Fruit fly (Drosophila melanogaster): ENCODE measurements around the gene tld.

Gene tld

DNA sequence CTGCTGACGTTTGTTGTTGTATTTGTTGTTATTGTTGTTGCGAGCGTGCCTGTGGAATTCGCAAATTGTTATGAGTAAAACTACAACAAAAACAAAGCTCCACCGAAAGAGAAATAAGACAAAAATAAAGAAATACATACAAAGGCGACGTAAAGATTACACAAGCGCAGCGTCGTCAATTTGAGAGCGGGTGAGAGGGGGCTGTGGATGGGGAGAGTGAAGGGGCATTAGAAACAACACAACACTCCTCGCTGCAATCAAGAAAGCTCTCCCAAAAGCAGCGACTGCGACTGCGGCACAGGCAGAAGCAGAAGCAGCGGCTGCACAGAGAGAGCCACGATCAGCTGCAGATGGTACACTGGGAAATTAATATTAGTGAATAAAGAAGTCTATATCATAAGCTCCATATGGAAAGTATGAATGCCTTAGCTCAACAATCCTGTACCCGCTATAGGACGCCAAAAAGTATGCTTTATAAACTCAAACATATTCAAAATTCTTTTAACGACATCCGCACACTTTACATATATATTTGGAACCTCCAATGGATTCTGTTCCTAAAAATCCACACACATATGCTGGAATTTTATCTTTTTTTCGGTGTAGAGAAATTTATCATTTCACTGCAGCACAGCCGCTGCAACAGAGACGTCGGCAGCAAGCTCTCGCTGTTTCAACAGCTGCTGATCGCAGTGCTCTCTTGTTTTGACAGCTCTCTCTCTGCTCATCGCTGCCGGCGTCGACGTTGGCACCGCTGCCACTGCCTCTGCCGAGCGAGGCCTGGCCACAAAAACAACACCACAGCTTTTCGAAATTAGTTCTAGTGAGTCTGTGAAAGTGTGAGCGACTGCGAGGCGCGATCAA, 19.2 kb downstream of the tld start, which contains the start of gene CG13631 (continued):
- TF ChIP-seq CG3847 (GFP tag; IDR thresholded peaks at IDR 0.05): peak; percentile 71
- TF ChIP-seq CG1233 (GFP tag; optimal IDR thresholded peaks at IDR 0.05): peak; percentile 90
- peak; percentile 58 for TF ChIP-seq Sry-δ (GFP tag; optimal IDR thresholded peaks at IDR 0.05)
- TF ChIP-seq usp (GFP tag; optimal IDR thresholded peaks at IDR 0.05): no peak
- TF ChIP-seq CG6765 (GFP tag; optimal IDR thresholded peaks at IDR 0.05): peak; percentile 9
- TF ChIP-seq CG1024 (GFP tag; IDR thresholded peaks at IDR 0.05): peak; percentile 79
- no peak; the same call in 1 of the 2 replicates for TF ChIP-seq CG11085 (GFP tag; IDR thresholded peaks at IDR 0.05)
- TF ChIP-seq Ada2b (GFP tag; IDR thresholded peaks at IDR 0.05): peak; percentile 82
- peak; percentile 97 for TF ChIP-seq CG2875 (GFP tag; optimal IDR thresholded peaks at IDR 0.05)
- TF ChIP-seq CG1647 (GFP tag; optimal IDR thresholded peaks at IDR 0.05): peak; percentile 89
- peak; percentile 98 for TF ChIP-seq CG2712 (tag; optimal IDR thresholded peaks at IDR 0.05)
- TF ChIP-seq C15 (GFP tag; IDR thresholded peaks at IDR 0.05): peak; percentile 50; the same call in 1 of the 3 replicates
- no peak for TF ChIP-seq Taf1 (GFP tag; IDR thresholded peaks at IDR 0.05)
- TF ChIP-seq CG33557 (GFP tag; optimal IDR thresholded peaks at IDR 0.05): peak; percentile 79
- peak; percentile 72 for TF ChIP-seq CG14014 (GFP tag; IDR thresholded peaks at IDR 0.05)
- TF ChIP-seq nerfin-2 (GFP tag; IDR thresholded peaks at IDR 0.05; ENCODE audit: partially characterized antibody): no peak
- TF ChIP-seq CG34422 (GFP tag; IDR thresholded peaks at IDR 0.05): peak; percentile 88; the same call in 2 of the 3 replicates
- TF ChIP-seq her (GFP tag; optimal IDR thresholded peaks at IDR 0.05): peak; percentile 86
- TF ChIP-seq repo (GFP tag; optimal IDR thresholded peaks at IDR 0.05): peak; percentile 90
- no peak for TF ChIP-seq CG10321 (GFP tag; IDR thresholded peaks at IDR 0.05)
- TF ChIP-seq gsb-n (tag; optimal IDR thresholded peaks at IDR 0.05): peak; percentile 96
- peak; percentile 84 for TF ChIP-seq eyg (GFP tag; optimal IDR thresholded peaks at IDR 0.05)
- peak; percentile 72 for TF ChIP-seq CG3281 (GFP tag; optimal IDR thresholded peaks at IDR 0.05)
- TF ChIP-seq Blimp-1 (GFP tag; optimal IDR thresholded peaks at IDR 0.05): peak; percentile 96
- TF ChIP-seq Max (GFP tag; optimal IDR thresholded peaks at IDR 0.05): peak; percentile 91
- TF ChIP-seq sc (optimal IDR thresholded peaks at IDR 0.05): no peak
- TF ChIP-seq sc (GFP tag; optimal IDR thresholded peaks at IDR 0.05): peak; percentile 97
- TF ChIP-seq CG17361 (GFP tag; IDR thresholded peaks at IDR 0.05): peak; percentile 98
- peak; percentile 94 for TF ChIP-seq Side (GFP tag; optimal IDR thresholded peaks at IDR 0.05)
- TF ChIP-seq CG1792 (GFP tag; optimal IDR thresholded peaks at IDR 0.05): peak; percentile 92
- TF ChIP-seq crp (GFP tag; optimal IDR thresholded peaks at IDR 0.05): peak; percentile 37 to 74
- TF ChIP-seq ase (GFP tag; IDR thresholded peaks at IDR 0.05): peak; percentile 94
- peak; percentile 100 for TF ChIP-seq sens (GFP tag)
- no peak for TF ChIP-seq knrl (GFP tag; IDR thresholded peaks at IDR 0.05; ENCODE audit: partially characterized antibody)
- TF ChIP-seq CG11696 (GFP tag; IDR thresholded peaks at IDR 0.05): peak; percentile 61; the same call in 1 of the 2 replicates
- TF ChIP-seq CG8089 (GFP tag; optimal IDR thresholded peaks at IDR 0.05): peak; percentile 95
- peak; percentile 85 for TF ChIP-seq Bteb2 (GFP tag; optimal IDR thresholded peaks at IDR 0.05)
- TF ChIP-seq CG7987 (GFP tag; optimal IDR thresholded peaks at IDR 0.05): peak; percentile 68
- TF ChIP-seq CG18011 (GFP tag; optimal IDR thresholded peaks at IDR 0.05): no peak
- TF ChIP-seq dimm (GFP tag; IDR thresholded peaks at IDR 0.05): peak; percentile 84; the same call in 1 of the 2 replicates
- TF ChIP-seq nmo (GFP tag; optimal IDR thresholded peaks at IDR 0.05): peak; percentile 99
- TF ChIP-seq chn (GFP tag; optimal IDR thresholded peaks at IDR 0.05): peak; percentile 94
- peak; percentile 72 for TF ChIP-seq CG10147 (GFP tag; optimal IDR thresholded peaks at IDR 0.05)
- TF ChIP-seq CG8388 (GFP tag; optimal IDR thresholded peaks at IDR 0.05): peak; percentile 96
- no peak for TF ChIP-seq Doc3 (GFP tag; IDR thresholded peaks at IDR 0.05; ENCODE audit: partially characterized antibody)
- peak; percentile 77 for TF ChIP-seq sob (GFP tag; IDR thresholded peaks at IDR 0.05)
- TF ChIP-seq pzg (GFP tag; optimal IDR thresholded peaks at IDR 0.05): no peak
- TF ChIP-seq luna (GFP tag; optimal IDR thresholded peaks at IDR 0.05): no peak
- TF ChIP-seq CG4707 (GFP tag; optimal IDR thresholded peaks at IDR 0.05): peak; percentile 80

All from whole organism, embryonic.